Fruit fly (Drosophila melanogaster) S2 (cell line): ENCODE results near the gene CG15167.

Experiments used
- CG8478 ChIP-seq: fragments of >200 bp; optimal IDR thresholded peaks from 2 replicates; lab custom pipeline; 2018
- CTCF ChIP-seq, 2 experiments: fragments of >200 bp; optimal IDR thresholded peaks; 2 replicates each; lab custom pipeline; 2018

DNA sequence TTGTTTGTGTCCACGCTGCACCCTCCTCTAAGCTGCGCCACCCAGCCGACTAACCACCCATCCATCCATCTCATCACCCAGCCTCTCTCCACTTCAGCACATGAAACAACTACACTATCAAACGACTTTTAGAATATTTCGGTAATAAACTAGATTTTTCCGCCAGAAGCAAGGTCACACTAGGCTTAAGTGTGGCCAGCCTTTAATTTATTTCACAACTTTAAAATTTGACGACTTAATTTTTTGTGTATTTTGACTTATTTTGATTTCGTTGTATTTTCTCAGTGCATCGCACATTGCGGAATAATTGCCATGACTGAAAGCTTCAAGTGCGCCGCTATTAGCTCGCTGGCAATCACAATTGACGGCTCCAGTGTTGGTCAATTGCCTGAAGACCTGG, 15.3 kb upstream of the CG15167 start:
- no peak for TF ChIP-seq CTCF (optimal IDR thresholded peaks at IDR 0.05; lab: Kevin White, UChicago)
- TF ChIP-seq CG8478: no peak
